Worm (Caenorhabditis elegans): ENCODE data around the gene adal-1.
"Not testable (repeated sequence)": the region's sequence is repeated elsewhere in the genome, so short reads cannot be mapped to it uniquely, and the experiment has no call there.

Gene adal-1

ce11 chrII:6917710-6918109, 24.3 kb upstream of the adal-1 start, which contains the start of gene B0252.11:
TSS of gene B0252.11 (minus strand) at chrII:6917810.
- TF ChIP-seq elt-3 (tag; optimal IDR thresholded peaks at IDR 0.05): no peak
- TF ChIP-seq mep-1 (tag; optimal IDR thresholded peaks at IDR 0.05): no peak
- TF ChIP-seq nhr-12 (tag; optimal IDR thresholded peaks at IDR 0.05): no peak
- no peak for TF ChIP-seq mls-2 (tag; optimal IDR thresholded peaks at IDR 0.05)
- TF ChIP-seq tbx-8 (GFP tag; optimal IDR thresholded peaks at IDR 0.05): no peak
- no peak for TF ChIP-seq ceh-83 (GFP tag; optimal IDR thresholded peaks at IDR 0.05)
- no peak for TF ChIP-seq mab-5 (tag; optimal IDR thresholded peaks at IDR 0.05)
- TF ChIP-seq zip-8 (tag; optimal IDR thresholded peaks at IDR 0.05): no peak
- TF ChIP-seq sem-2 (GFP tag; optimal IDR thresholded peaks at IDR 0.05): no peak
- no peak for TF ChIP-seq ceh-39 (tag; optimal IDR thresholded peaks at IDR 0.05)
- no peak for TF ChIP-seq unc-120 (tag; optimal IDR thresholded peaks at IDR 0.05; ENCODE audit: poor library complexity, severe bottlenecking)

- TF ChIP-seq lsy-2 (tag; optimal IDR thresholded peaks at IDR 0.05) (no peak), ces-1 (GFP tag; optimal IDR thresholded peaks at IDR 0.05) (peak; percentile 13)
Measured at ce11 chrII:6915875-6916274, 22.4 kb upstream of the adal-1 start, which contains the start of gene B0252.8. TSS of gene B0252.8 (plus strand) at chrII:6916166.

ce11 chrII:6913309-6913708, 19.9 kb upstream of the adal-1 start, which contains the start of gene cyn-10:
TSS of gene cyn-10 (minus strand) at chrII:6913365.
- TF ChIP-seq ceh-43 (GFP tag; optimal IDR thresholded peaks at IDR 0.05): no peak
- no peak for TF ChIP-seq ztf-11 (tag; optimal IDR thresholded peaks at IDR 0.05)
- TF ChIP-seq ham-2 (GFP tag; optimal IDR thresholded peaks at IDR 0.05): no peak
- no peak for TF ChIP-seq ceh-83 (GFP tag; optimal IDR thresholded peaks at IDR 0.05)
- peak; percentile 62 for TF ChIP-seq cnd-1 (tag; optimal IDR thresholded peaks at IDR 0.05)
- no peak for TF ChIP-seq elt-3 (tag; optimal IDR thresholded peaks at IDR 0.05)
- peak; percentile 30 for TF ChIP-seq lin-32 (GFP tag; optimal IDR thresholded peaks at IDR 0.05)
- no peak for TF ChIP-seq unc-120 (tag; optimal IDR thresholded peaks at IDR 0.05; ENCODE audit: poor library complexity, severe bottlenecking)
- peak; percentile 13 for TF ChIP-seq mep-1 (tag; optimal IDR thresholded peaks at IDR 0.05)
- no peak for TF ChIP-seq hlh-1 (tag; optimal IDR thresholded peaks at IDR 0.05)
- no peak for TF ChIP-seq mls-2 (tag; optimal IDR thresholded peaks at IDR 0.05)
- TF ChIP-seq tbx-8 (GFP tag; optimal IDR thresholded peaks at IDR 0.05): no peak
- no peak for TF ChIP-seq unc-39 (tag; optimal IDR thresholded peaks at IDR 0.05)
- no peak for TF ChIP-seq nhr-2 (tag; optimal IDR thresholded peaks at IDR 0.05)
- no peak for TF ChIP-seq unc-62 (GFP tag; optimal IDR thresholded peaks at IDR 0.05)
- TF ChIP-seq blmp-1 (tag; optimal IDR thresholded peaks at IDR 0.05): no peak
- no peak for TF ChIP-seq nhr-28 (tag; optimal IDR thresholded peaks at IDR 0.05)
- peak; percentile 37 for TF ChIP-seq ces-1 (GFP tag; optimal IDR thresholded peaks at IDR 0.05)
- no peak for TF ChIP-seq zip-8 (tag; optimal IDR thresholded peaks at IDR 0.05)
- TF ChIP-seq mab-5 (tag; optimal IDR thresholded peaks at IDR 0.05): no peak
- no peak for TF ChIP-seq nhr-237 (tag; optimal IDR thresholded peaks at IDR 0.05)
- no peak for TF ChIP-seq sptf-1 (tag; optimal IDR thresholded peaks at IDR 0.05)

- no peak for TF ChIP-seq mab-5 (tag; optimal IDR thresholded peaks at IDR 0.05)
Measured at ce11 chrII:6909568-6910122, 16.2 kb upstream of the adal-1 start, which contains the start of gene asm-1. TSS of gene asm-1 (plus strand) at chrII:6910072.

- no peak for TF ChIP-seq zip-8 (tag; optimal IDR thresholded peaks at IDR 0.05)
- TF ChIP-seq unc-39 (tag; optimal IDR thresholded peaks at IDR 0.05): no peak
- no peak for TF ChIP-seq sptf-1 (tag; optimal IDR thresholded peaks at IDR 0.05)
- no peak for TF ChIP-seq ceh-43 (GFP tag; optimal IDR thresholded peaks at IDR 0.05)
Measured at ce11 chrII:6908689-6909088, 15.2 kb upstream of the adal-1 start.

ce11 chrII:6907657-6908056, 14.2 kb upstream of the adal-1 start, which contains the start of gene B0252.3:
TSS of gene B0252.3 (minus strand) at chrII:6907757.
- not testable (repeated sequence) for TF ChIP-seq drap-1 (GFP tag; optimal IDR thresholded peaks at IDR 0.05); lin-13 (tag; optimal IDR thresholded peaks at IDR 0.05); hlh-1 (tag; optimal IDR thresholded peaks at IDR 0.05)

ce11 chrII:6901795-6902194, 8.4 kb upstream of the adal-1 start, which contains the start of gene psmd-9:
TSS of gene psmd-9 (plus strand) at chrII:6902095.
- TF ChIP-seq sptf-1 (tag; optimal IDR thresholded peaks at IDR 0.05): no peak
- TF ChIP-seq ceh-43 (GFP tag; optimal IDR thresholded peaks at IDR 0.05): no peak
- TF ChIP-seq nhr-28 (tag; optimal IDR thresholded peaks at IDR 0.05): no peak
- no peak for TF ChIP-seq lin-13 (tag; optimal IDR thresholded peaks at IDR 0.05)
- TF ChIP-seq mab-5 (tag; optimal IDR thresholded peaks at IDR 0.05): no peak
- TF ChIP-seq ces-1 (GFP tag; optimal IDR thresholded peaks at IDR 0.05): no peak
- TF ChIP-seq bed-3 (GFP tag; optimal IDR thresholded peaks at IDR 0.05): no peak
- TF ChIP-seq zip-8 (tag; optimal IDR thresholded peaks at IDR 0.05): no peak
- TF ChIP-seq unc-39 (tag; optimal IDR thresholded peaks at IDR 0.05): no peak
- no peak for TF ChIP-seq lin-32 (GFP tag; optimal IDR thresholded peaks at IDR 0.05)
- TF ChIP-seq unc-62 (GFP tag; optimal IDR thresholded peaks at IDR 0.05): no peak
- no peak for TF ChIP-seq cnd-1 (tag; optimal IDR thresholded peaks at IDR 0.05)
- no peak for TF ChIP-seq tbx-8 (GFP tag; optimal IDR thresholded peaks at IDR 0.05)
- TF ChIP-seq snpc-4 (tag; optimal IDR thresholded peaks at IDR 0.05): no peak
- no peak for TF ChIP-seq ceh-39 (tag; optimal IDR thresholded peaks at IDR 0.05)
- no peak for TF ChIP-seq nhr-2 (tag; optimal IDR thresholded peaks at IDR 0.05)
- no peak for TF ChIP-seq M03D4.4 (tag; optimal IDR thresholded peaks at IDR 0.05)
- TF ChIP-seq flh-1 (GFP tag; optimal IDR thresholded peaks at IDR 0.05): no peak
- TF ChIP-seq elt-3 (tag; optimal IDR thresholded peaks at IDR 0.05): no peak
- no peak for TF ChIP-seq ztf-11 (tag; optimal IDR thresholded peaks at IDR 0.05)

Data from whole organism, mixed stage, embryonic.